Worm (Caenorhabditis elegans) whole organism, L4/young adult: ENCODE results near the gene oac-39.

Experiments used
- W03F9.2 ChIP-seq: fragments of 150-350 bp; optimal IDR thresholded peaks from 2 replicates; lab custom pipeline; 2014; ENCODE audit warnings: missing biosample characterization, missing genetic modification characterization
- dao-5 ChIP-seq: sonication (generic microtip); optimal IDR thresholded peaks from 2 replicates; lab custom pipeline; 2016; ENCODE audit warnings: missing genotype, missing genetic modification characterization, moderate library complexity, missing compliant biosample characterization
- him-1 ChIP-seq: sonication (generic microtip); optimal IDR thresholded peaks from 2 replicates; lab custom pipeline; 2016; ENCODE audit warnings: missing genotype, missing genetic modification reagents, missing genetic modification characterization, missing compliant biosample characterization

DNA sequence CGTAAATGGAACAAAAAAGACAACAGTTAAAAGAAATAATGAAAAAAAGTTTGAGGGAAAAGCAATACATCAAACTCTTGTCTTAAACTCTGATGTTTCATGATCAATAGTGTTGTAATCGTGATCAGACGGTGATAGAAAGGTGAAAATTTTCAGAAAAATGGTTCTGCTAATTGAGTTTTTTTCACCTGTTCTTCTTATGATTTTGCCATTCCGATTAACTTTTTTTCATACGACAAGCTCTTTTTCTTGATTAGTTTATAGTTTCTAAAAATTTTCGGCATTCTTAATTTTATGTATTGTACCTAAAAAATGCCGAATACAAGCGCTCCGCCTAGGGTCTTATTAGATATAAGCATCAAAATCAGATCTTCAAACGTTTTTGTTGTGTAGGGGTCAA, 35.9 kb downstream of the oac-39 start:
- TF ChIP-seq him-1 (no peak), dao-5 (no peak), W03F9.2 (tag; lab: Kevin White, UChicago) (no peak)
